Fruit fly (Drosophila melanogaster) whole organism, wandering third instar larva: ENCODE data around the gene Hml.

Experiments used
- CG32264 ChIP-seq: fragments of 200-800 bp; sonication (Bioruptor generic); optimal IDR thresholded peaks from 2 replicates; lab custom pipeline; 2016; ENCODE audit warnings: missing biosample characterization, missing genetic modification characterization
- CG9705 ChIP-seq: fragments of 200-800 bp; sonication (Bioruptor generic); optimal IDR thresholded peaks from 2 replicates; lab custom pipeline; 2018; ENCODE audit warnings: missing biosample characterization, mild to moderate bottlenecking, missing genetic modification characterization
- Dfd ChIP-seq: fragments of >200 bp; optimal IDR thresholded peaks from 2 replicates; lab custom pipeline; 2017; ENCODE audit warnings: missing biosample characterization, missing genetic modification characterization
- Dif ChIP-seq: fragments of 200-275, 200-300 bp; sonication (Bioruptor generic); optimal IDR thresholded peaks from 2 replicates; lab custom pipeline; 2018; ENCODE audit warnings: missing biosample characterization, missing genetic modification characterization; ENCODE audit not compliant: partially characterized antibody
- GATAd ChIP-seq: sonication (Bioruptor generic); optimal IDR thresholded peaks from 2 replicates; lab custom pipeline; 2016; ENCODE audit warnings: missing biosample characterization, missing genetic modification characterization
- HLH106 ChIP-seq: fragments of 200-800 bp; optimal IDR thresholded peaks from 3 replicates; lab custom pipeline; 2019; ENCODE audit warnings: missing biosample characterization, mild to moderate bottlenecking, missing genetic modification characterization, moderate library complexity
- Hr83 ChIP-seq: fragments of 200-300 bp; sonication (Bioruptor generic); optimal IDR thresholded peaks from 2 replicates; lab custom pipeline; 2016; ENCODE audit warnings: missing biosample characterization, mild to moderate bottlenecking, missing genetic modification characterization, moderate library complexity; ENCODE audit not compliant: poor library complexity, severe bottlenecking
- Jra ChIP-seq: sonication (Bioruptor generic); optimal IDR thresholded peaks from 2 replicates; lab custom pipeline; 2016; ENCODE audit warnings: missing biosample characterization, missing genetic modification characterization
- Mio ChIP-seq: sonication (Bioruptor generic); optimal IDR thresholded peaks from 2 replicates; lab custom pipeline; 2016; ENCODE audit warnings: missing biosample characterization, missing genetic modification characterization
- Myc ChIP-seq: fragments of >200 bp; optimal IDR thresholded peaks from 2 replicates; lab custom pipeline; 2017
- OdsH ChIP-seq: fragments of 200-800 bp; sonication (Bioruptor generic); optimal IDR thresholded peaks from 2 replicates; lab custom pipeline; 2016; ENCODE audit warnings: missing biosample characterization, mild to moderate bottlenecking, missing genetic modification characterization
- Rel ChIP-seq, 2 experiments: fragments of 200-800 bp; sonication (Bioruptor generic) in 1 of 2; optimal IDR thresholded peaks; 2 replicates in 1 of 2; 3 replicates in 1 of 2; lab custom pipeline; 2016 to 2019; ENCODE audit warnings: mild to moderate bottlenecking in 2 of 2, missing biosample characterization in 2 of 2, missing genetic modification characterization in 2 of 2, moderate library complexity in 1 of 2
- Sp1 ChIP-seq: fragments of 200-800 bp; sonication (Bioruptor generic); optimal IDR thresholded peaks from 3 replicates; lab custom pipeline; 2019; ENCODE audit warnings: missing biosample characterization, mild to moderate bottlenecking, missing genetic modification characterization, moderate library complexity
- Vsx2 ChIP-seq: fragments of 200-300, 225-300 bp; sonication (Bioruptor generic); optimal IDR thresholded peaks from 2 replicates; lab custom pipeline; 2018; ENCODE audit warnings: missing biosample characterization, missing genetic modification characterization; ENCODE audit not compliant: partially characterized antibody
- brk ChIP-seq: fragments of 200-800 bp; sonication (Bioruptor generic); optimal IDR thresholded peaks from 2 replicates; lab custom pipeline; 2016; ENCODE audit warnings: missing biosample characterization, mild to moderate bottlenecking, missing genetic modification characterization
- dl ChIP-seq, 2 experiments: fragments of 175-275, 200-275 bp in 1 of 2; fragments of 200-275 bp in 1 of 2; sonication (Bioruptor generic); optimal IDR thresholded peaks; lab custom pipeline; 2018; ENCODE audit warnings: mild to moderate bottlenecking in 2 of 2, missing biosample characterization in 2 of 2, missing genetic modification characterization in 2 of 2, moderate library complexity in 2 of 2; ENCODE audit not compliant: partially characterized antibody in 2 of 2, insufficient read depth in 1 of 2
- dmrt93B ChIP-seq: fragments of 200-800 bp; sonication (Bioruptor generic); optimal IDR thresholded peaks from 2 replicates; lab custom pipeline; 2018; ENCODE audit warnings: missing biosample characterization, mild to moderate bottlenecking, missing genetic modification characterization
- ey ChIP-seq: fragments of 200-800 bp; sonication (Bioruptor generic); optimal IDR thresholded peaks from 2 replicates; lab custom pipeline; 2016; ENCODE audit warnings: missing biosample characterization, missing genetic modification characterization
- fru ChIP-seq: fragments of 200-800 bp; sonication (Bioruptor generic); optimal IDR thresholded peaks from 3 replicates; lab custom pipeline; 2016; ENCODE audit warnings: missing biosample characterization, mild to moderate bottlenecking, missing genetic modification characterization
- h ChIP-seq: fragments of 200-800 bp; sonication (Bioruptor generic); optimal IDR thresholded peaks from 3 replicates; lab custom pipeline; 2016; ENCODE audit warnings: missing biosample characterization, mild to moderate bottlenecking, missing genetic modification characterization
- jim ChIP-seq: fragments of 175-275, 200-325 bp; sonication (Bioruptor generic); optimal IDR thresholded peaks from 2 replicates; lab custom pipeline; 2016; ENCODE audit warnings: missing biosample characterization, mild to moderate bottlenecking, missing genetic modification characterization
- pan ChIP-seq: fragments of >200 bp; optimal IDR thresholded peaks from 2 replicates; lab custom pipeline; 2017
- psq ChIP-seq: fragments of 200-800 bp; sonication (Bioruptor generic); optimal IDR thresholded peaks from 3 replicates; lab custom pipeline; 2017; ENCODE audit warnings: missing biosample characterization, mild to moderate bottlenecking, missing genetic modification characterization, moderate library complexity
- sage ChIP-seq: fragments of 200-800 bp; sonication (Bioruptor generic); optimal IDR thresholded peaks from 2 replicates; lab custom pipeline; 2016; ENCODE audit warnings: missing biosample characterization, mild to moderate bottlenecking, missing genetic modification characterization
- sv ChIP-seq: fragments of 200-800 bp; sonication (Bioruptor generic); optimal IDR thresholded peaks from 3 replicates; lab custom pipeline; 2016; ENCODE audit warnings: missing biosample characterization, missing genetic modification characterization
- tai ChIP-seq: sonication (Bioruptor generic); optimal IDR thresholded peaks from 2 replicates; lab custom pipeline; 2016; ENCODE audit warnings: missing biosample characterization, missing genetic modification characterization
- usp ChIP-seq: fragments of >200 bp; optimal IDR thresholded peaks from 2 replicates; lab custom pipeline; 2017; ENCODE audit warnings: missing biosample characterization, missing genetic modification characterization
- woc ChIP-seq: sonication (Bioruptor generic); optimal IDR thresholded peaks from 2 replicates; lab custom pipeline; 2016; ENCODE audit warnings: missing biosample characterization, mild to moderate bottlenecking, missing genetic modification characterization

Hml gene

DNA sequence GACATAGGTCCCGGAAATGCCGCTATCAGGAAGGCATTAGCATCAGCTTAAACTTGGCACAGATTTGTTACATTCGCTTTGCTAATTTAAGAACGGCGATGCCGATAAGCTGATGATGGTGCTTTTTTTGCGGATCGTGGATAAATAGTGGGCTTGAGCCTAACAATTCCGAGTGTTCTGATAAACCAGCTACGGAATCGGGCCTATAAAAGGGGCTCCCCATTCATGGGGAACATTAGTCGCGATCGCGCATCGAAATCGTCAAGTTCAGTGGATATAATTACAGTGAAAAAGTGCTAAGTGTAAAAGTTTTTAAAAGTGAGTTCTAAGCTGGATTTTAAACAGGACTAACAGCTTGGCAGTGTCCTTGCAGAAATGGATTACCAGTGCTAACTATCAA is at the start of gene Hml:
Gene Hml (plus strand): TSS at position 301 of the 400 bp plus-strand sequence.
- TF ChIP-seq OdsH (GFP tag; lab: Kevin White, UChicago) (no peak), dl (GFP tag; optimal IDR thresholded peaks at IDR 0.05; lab: Kevin White, UChicago; ENCODE audit: insufficient read depth in 1 of 2, partially characterized antibody in 2 of 2) (no peak), fru (GFP tag; lab: Kevin White, UChicago) (no peak)
- TF ChIP-seq, all 38 proteins: peak for 0

DNA sequence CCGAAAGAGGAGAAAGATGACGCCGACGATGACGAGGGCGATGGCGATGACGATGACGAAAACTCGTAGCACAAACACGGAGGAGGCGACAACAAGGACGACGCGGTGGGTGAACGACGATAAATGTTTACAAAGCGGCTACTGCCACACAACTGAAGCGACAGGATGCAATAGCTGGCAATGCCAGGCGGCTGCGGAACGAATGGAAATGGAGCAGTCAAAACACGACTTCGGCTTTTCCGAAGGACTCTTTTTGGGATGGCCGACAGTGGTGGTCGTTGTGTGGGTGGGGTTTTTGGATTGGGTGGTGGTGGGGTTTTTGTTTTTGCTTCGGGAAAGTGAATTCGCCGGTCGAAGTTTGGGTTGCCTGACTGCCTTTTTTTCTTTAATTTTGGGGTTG is 42.6 kb upstream of the Hml start, which contains the start of gene bru3:
Gene bru3 (minus strand): TSS at position 143 of the 400 bp plus-strand sequence.
- TF ChIP-seq Dfd: no peak
- no peak for TF ChIP-seq CG9705 (GFP tag; lab: Kevin White, UChicago)
- no peak for TF ChIP-seq woc (GFP tag; lab: Kevin White, UChicago)
- no peak for TF ChIP-seq sv (GFP tag; lab: Kevin White, UChicago)
- TF ChIP-seq psq (GFP tag; lab: Kevin White, UChicago): no peak
- TF ChIP-seq pan (lab: Kevin White, UChicago): no peak
- TF ChIP-seq Sp1 (GFP tag; lab: Kevin White, UChicago): no peak
- no peak for TF ChIP-seq Myc (lab: Kevin White, UChicago)
- TF ChIP-seq Jra: no peak
- no peak for TF ChIP-seq usp (GFP tag; lab: Kevin White, UChicago)
- no peak for TF ChIP-seq Dif (GFP tag; lab: Kevin White, UChicago)
- TF ChIP-seq, all 38 proteins: peak for 0

- TF ChIP-seq jim (GFP tag; lab: Kevin White, UChicago) (no peak), Dfd (no peak), OdsH (GFP tag; lab: Kevin White, UChicago) (no peak), HLH106 (no peak), tai (GFP tag; lab: Kevin White, UChicago) (no peak), Myc (lab: Kevin White, UChicago) (no peak), usp (GFP tag; lab: Kevin White, UChicago) (no peak)
Measured at dm6 chr3L:13837456-13837855, 8.4 kb upstream of the Hml start, which contains the start of gene CG43184. TSS of gene CG43184 (plus strand) at chr3L:13837756.

dm6 chr3L:13840731-13841130 is 5.1 kb upstream of the Hml start:
- TF ChIP-seq jim (GFP tag; lab: Kevin White, UChicago): no peak

DNA sequence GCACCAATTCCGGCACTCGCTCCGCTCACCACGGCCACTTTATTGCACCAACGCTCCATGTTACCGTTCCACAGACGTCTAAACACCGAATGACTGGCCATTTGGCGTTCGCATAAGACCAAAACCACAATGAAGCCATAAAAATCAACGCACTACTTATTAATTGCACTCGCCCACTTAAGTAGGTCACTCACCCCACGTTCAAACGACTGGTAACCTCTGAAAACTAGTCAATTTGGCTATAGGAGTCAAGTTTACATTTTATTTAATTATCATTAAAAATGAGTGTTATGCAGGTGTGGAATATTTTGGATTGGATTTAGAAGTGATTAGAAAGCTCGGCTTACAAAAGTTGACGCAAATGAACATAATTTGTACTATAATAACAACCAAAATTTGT is 3.7 kb upstream of the Hml start, which contains the start of gene CG8757:
Gene CG8757 (minus strand): TSS at position 101 of the 400 bp plus-strand sequence.
- TF ChIP-seq h (GFP tag; lab: Kevin White, UChicago): no peak
- no peak for TF ChIP-seq CG32264
- no peak for TF ChIP-seq tai (GFP tag; lab: Kevin White, UChicago)

- TF ChIP-seq pan (lab: Kevin White, UChicago) (no peak), brk (GFP tag; lab: Kevin White, UChicago) (no peak), GATAd (GFP tag; lab: Kevin White, UChicago) (no peak), HLH106 (no peak), Sp1 (GFP tag; lab: Kevin White, UChicago) (no peak), Rel (GFP tag; optimal IDR thresholded peaks at IDR 0.05; lab: Kevin White, UChicago) (no peak), Rel (tag; optimal IDR thresholded peaks at IDR 0.05; lab: Kevin White, UChicago) (no peak), dmrt93B (no peak), ey (GFP tag; lab: Kevin White, UChicago) (no peak), Hr83 (GFP tag; lab: Kevin White, UChicago) (no peak), CG32264 (no peak), jim (GFP tag; lab: Kevin White, UChicago) (no peak), dl (GFP tag; optimal IDR thresholded peaks at IDR 0.05; lab: Kevin White, UChicago; ENCODE audit: insufficient read depth in 1 of 2, partially characterized antibody in 2 of 2) (no peak), Mio (GFP tag; lab: Kevin White, UChicago) (no peak), sage (no peak), Vsx2 (GFP tag; lab: Kevin White, UChicago) (no peak)
- TF ChIP-seq, all 38 proteins: peak for 0
Measured at dm6 chr3L:13842917-13843316, 2.9 kb upstream of the Hml start, which contains the start of gene CG8750. TSS of gene CG8750 (minus strand) at chr3L:13843017.
